Worm (Caenorhabditis elegans): Measurements from ENCODE around the gene F11C1.10.

DNA sequence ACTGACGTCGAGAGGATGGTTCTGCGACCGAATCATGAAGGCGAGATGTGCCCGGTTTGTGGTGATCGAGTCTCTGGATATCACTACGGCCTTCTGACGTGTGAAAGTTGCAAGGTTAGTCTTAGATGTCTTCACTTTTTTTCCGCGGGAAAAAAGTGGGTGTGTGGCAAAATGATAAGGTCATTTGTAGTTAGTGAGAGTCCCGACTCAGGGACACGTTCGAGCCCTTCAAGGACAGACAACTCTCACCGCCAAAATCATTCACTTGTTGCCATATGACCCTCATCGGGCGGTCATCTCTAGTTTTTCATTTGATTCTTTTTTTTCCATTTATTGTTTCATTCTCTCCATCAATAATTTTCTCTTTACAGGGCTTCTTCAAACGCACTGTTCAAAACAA lies 32.0 kb downstream of the F11C1.10 start:
- TF ChIP-seq efl-3 (GFP tag; optimal IDR thresholded peaks at IDR 0.05) = no peak
- TF ChIP-seq unc-62 (GFP tag; optimal IDR thresholded peaks at IDR 0.05) = no peak
- no peak for TF ChIP-seq elt-2 (tag; optimal IDR thresholded peaks at IDR 0.05)

All from whole organism, L1 larva.